Worm (Caenorhabditis elegans) whole organism, L4/young adult: ENCODE measurements around the gene fdgt-2.

Source experiments
- dao-5 ChIP-seq: sonication (generic microtip); optimal IDR thresholded peaks from 2 replicates; lab custom pipeline; 2016; ENCODE audit warnings: missing genotype, missing genetic modification characterization, moderate library complexity, missing compliant biosample characterization
- him-1 ChIP-seq: sonication (generic microtip); optimal IDR thresholded peaks from 2 replicates; lab custom pipeline; 2016; ENCODE audit warnings: missing genotype, missing genetic modification reagents, missing genetic modification characterization, missing compliant biosample characterization

DNA sequence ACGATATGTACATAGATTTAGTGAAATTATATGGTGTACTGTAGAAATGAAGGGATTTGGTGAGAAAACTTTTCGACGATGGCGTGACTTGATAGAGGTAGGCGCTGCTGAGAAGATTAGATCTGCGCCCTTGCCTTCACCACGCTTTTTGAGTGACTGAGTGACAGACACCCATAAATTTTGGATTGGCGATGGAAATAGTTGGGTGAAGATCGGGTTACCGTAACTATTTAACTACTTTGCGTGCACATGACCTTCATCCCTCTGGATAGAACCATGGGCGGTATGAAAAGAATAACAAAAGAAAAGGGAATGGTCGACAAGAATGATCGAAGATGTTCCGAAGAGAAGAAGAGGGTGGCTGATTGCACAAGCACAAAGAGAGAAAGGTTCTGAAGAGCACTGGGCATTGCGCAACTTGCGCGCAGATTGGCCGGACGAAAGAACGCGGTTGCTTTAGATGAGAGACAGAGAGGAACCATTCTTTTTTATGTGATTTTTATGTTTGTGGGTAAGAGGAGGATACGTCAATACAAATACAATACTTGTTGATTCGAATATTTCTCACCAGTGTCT is 1.9 kb upstream of the fdgt-2 start:
- TF ChIP-seq dao-5, result no peak
- TF ChIP-seq him-1 (tag; lab: Kevin White, UChicago), result no peak
